Fruit fly (Drosophila melanogaster): ENCODE results near the gene fz3.

dm6 chrX:762047-762446 lies 7.7 kb upstream of the fz3 start:
- TF ChIP-seq Myc (optimal IDR thresholded peaks at IDR 0.05) = no peak
- TF ChIP-seq psq (optimal IDR thresholded peaks at IDR 0.05) = no peak
- no peak for TF ChIP-seq insv (optimal IDR thresholded peaks at IDR 0.05)
- TF ChIP-seq h (optimal IDR thresholded peaks at IDR 0.05) = no peak
- TF ChIP-seq ttk (optimal IDR thresholded peaks at IDR 0.05) = no peak
